Worm (Caenorhabditis elegans): ENCODE data around the gene dyf-19.

The dyf-19 gene

ce11 chrV:19664574-19664973, 39.7 kb downstream of the dyf-19 start:
- 0 out of 2 replicates have a peak, but pooled peaks have one; percentile 24 for TF ChIP-seq ztf-29 (GFP tag; IDR thresholded peaks at IDR 0.05)
- no peak for TF ChIP-seq med-1 (GFP tag; optimal IDR thresholded peaks at IDR 0.05; ENCODE audit: insufficient read depth)

- TF ChIP-seq T22C8.4 (GFP tag; IDR thresholded peaks at IDR 0.05) (no peak), flt-1 (GFP tag; IDR thresholded peaks at IDR 0.05) (no peak), ztf-29 (GFP tag; IDR thresholded peaks at IDR 0.05) (peak; percentile 85; the same call in 1 of the 2 replicates)
Measured at ce11 chrV:19666308-19666707, 41.5 kb downstream of the dyf-19 start.

ce11 chrV:19667716-19668115, 42.9 kb downstream of the dyf-19 start:
- TF ChIP-seq med-1 (GFP tag; optimal IDR thresholded peaks at IDR 0.05; ENCODE audit: insufficient read depth) = no peak
- TF ChIP-seq ref-1 (GFP tag; conservative IDR thresholded peaks at IDR 0.05) = no peak
- no peak for TF ChIP-seq cog-1 (tag; optimal IDR thresholded peaks at IDR 0.05)
- no peak for TF ChIP-seq ztf-29 (GFP tag; IDR thresholded peaks at IDR 0.05)
- TF ChIP-seq klf-2 (GFP tag; conservative IDR thresholded peaks at IDR 0.05) = no peak
- no peak for TF ChIP-seq ztf-23 (GFP tag; IDR thresholded peaks at IDR 0.05)
- TF ChIP-seq tab-1 (GFP tag; IDR thresholded peaks at IDR 0.05) = no peak
- no peak for TF ChIP-seq flt-1 (GFP tag; IDR thresholded peaks at IDR 0.05)
- TF ChIP-seq T22C8.4 (GFP tag; IDR thresholded peaks at IDR 0.05) = no peak

ce11 chrV:19668213-19668612, 43.4 kb downstream of the dyf-19 start:
- TF ChIP-seq tab-1 (GFP tag; IDR thresholded peaks at IDR 0.05) (no peak), flt-1 (GFP tag; IDR thresholded peaks at IDR 0.05) (no peak), ref-1 (GFP tag; conservative IDR thresholded peaks at IDR 0.05) (no peak), ztf-23 (GFP tag; IDR thresholded peaks at IDR 0.05) (no peak), klf-2 (GFP tag; conservative IDR thresholded peaks at IDR 0.05) (no peak), ztf-29 (GFP tag; IDR thresholded peaks at IDR 0.05) (no peak), cog-1 (tag; optimal IDR thresholded peaks at IDR 0.05) (no peak), med-1 (GFP tag; optimal IDR thresholded peaks at IDR 0.05; ENCODE audit: insufficient read depth) (no peak), T22C8.4 (GFP tag; IDR thresholded peaks at IDR 0.05) (no peak)

- TF ChIP-seq cog-1 (tag; optimal IDR thresholded peaks at IDR 0.05) (no peak), T22C8.4 (GFP tag; IDR thresholded peaks at IDR 0.05) (no peak), ztf-29 (GFP tag; IDR thresholded peaks at IDR 0.05) (no peak), ztf-23 (GFP tag; IDR thresholded peaks at IDR 0.05) (no peak), med-1 (GFP tag; optimal IDR thresholded peaks at IDR 0.05; ENCODE audit: insufficient read depth) (no peak)
Measured at ce11 chrV:19669959-19670358, 45.1 kb downstream of the dyf-19 start, which contains the start of gene Y43F8C.11. Gene Y43F8C.11, plus strand, starts transcription at chrV:19670259.

ce11 chrV:19670866-19671265, 46.0 kb downstream of the dyf-19 start:
- TF ChIP-seq ref-1 (GFP tag; conservative IDR thresholded peaks at IDR 0.05) = no peak
- no peak for TF ChIP-seq T22C8.4 (GFP tag; IDR thresholded peaks at IDR 0.05)
- TF ChIP-seq ztf-23 (GFP tag; IDR thresholded peaks at IDR 0.05) = no peak
- no peak for TF ChIP-seq cog-1 (tag; optimal IDR thresholded peaks at IDR 0.05)
- no peak for TF ChIP-seq flt-1 (GFP tag; IDR thresholded peaks at IDR 0.05)
- TF ChIP-seq med-1 (GFP tag; optimal IDR thresholded peaks at IDR 0.05; ENCODE audit: insufficient read depth) = no peak
- no peak for TF ChIP-seq tab-1 (GFP tag; IDR thresholded peaks at IDR 0.05)
- TF ChIP-seq klf-2 (GFP tag; conservative IDR thresholded peaks at IDR 0.05) = no peak
- TF ChIP-seq ztf-29 (GFP tag; IDR thresholded peaks at IDR 0.05) = no peak

ce11 chrV:19671816-19672215, 47.0 kb downstream of the dyf-19 start:
- TF ChIP-seq tab-1 (GFP tag; IDR thresholded peaks at IDR 0.05) = no peak
- TF ChIP-seq klf-2 (GFP tag; conservative IDR thresholded peaks at IDR 0.05) = no peak
- no peak for TF ChIP-seq cog-1 (tag; optimal IDR thresholded peaks at IDR 0.05)
- TF ChIP-seq flt-1 (GFP tag; IDR thresholded peaks at IDR 0.05) = no peak
- TF ChIP-seq med-1 (GFP tag; optimal IDR thresholded peaks at IDR 0.05; ENCODE audit: insufficient read depth) = no peak
- no peak for TF ChIP-seq ztf-29 (GFP tag; IDR thresholded peaks at IDR 0.05)
- TF ChIP-seq T22C8.4 (GFP tag; IDR thresholded peaks at IDR 0.05) = no peak
- no peak for TF ChIP-seq ztf-23 (GFP tag; IDR thresholded peaks at IDR 0.05)
- no peak for TF ChIP-seq ref-1 (GFP tag; conservative IDR thresholded peaks at IDR 0.05)

- TF ChIP-seq flt-1 (GFP tag; IDR thresholded peaks at IDR 0.05) (no peak), ref-1 (GFP tag; conservative IDR thresholded peaks at IDR 0.05) (no peak), cog-1 (tag; optimal IDR thresholded peaks at IDR 0.05) (no peak), ztf-29 (GFP tag; IDR thresholded peaks at IDR 0.05) (no peak), T22C8.4 (GFP tag; IDR thresholded peaks at IDR 0.05) (no peak), tab-1 (GFP tag; IDR thresholded peaks at IDR 0.05) (no peak), klf-2 (GFP tag; conservative IDR thresholded peaks at IDR 0.05) (no peak), med-1 (GFP tag; optimal IDR thresholded peaks at IDR 0.05; ENCODE audit: insufficient read depth) (no peak), ztf-23 (GFP tag; IDR thresholded peaks at IDR 0.05) (no peak)
Measured at ce11 chrV:19672357-19672756, 47.5 kb downstream of the dyf-19 start.

ce11 chrV:19673298-19673903, 48.6 kb downstream of the dyf-19 start:
- no peak for TF ChIP-seq ztf-29 (GFP tag; IDR thresholded peaks at IDR 0.05)
- TF ChIP-seq klf-2 (GFP tag; conservative IDR thresholded peaks at IDR 0.05) = no peak
- TF ChIP-seq med-1 (GFP tag; optimal IDR thresholded peaks at IDR 0.05; ENCODE audit: insufficient read depth) = no peak
- TF ChIP-seq ztf-23 (GFP tag; IDR thresholded peaks at IDR 0.05) = no peak
- TF ChIP-seq ref-1 (GFP tag; conservative IDR thresholded peaks at IDR 0.05) = no peak
- TF ChIP-seq cog-1 (tag; optimal IDR thresholded peaks at IDR 0.05) = no peak
- TF ChIP-seq flt-1 (GFP tag; IDR thresholded peaks at IDR 0.05) = no peak
- no peak for TF ChIP-seq tab-1 (GFP tag; IDR thresholded peaks at IDR 0.05)
- TF ChIP-seq T22C8.4 (GFP tag; IDR thresholded peaks at IDR 0.05) = no peak

ce11 chrV:19674543-19674942, 49.7 kb downstream of the dyf-19 start, which contains the start of gene mrp-7:
Gene mrp-7, plus strand, starts transcription at chrV:19674843.
- TF ChIP-seq klf-2 (GFP tag; conservative IDR thresholded peaks at IDR 0.05) (no peak), ref-1 (GFP tag; conservative IDR thresholded peaks at IDR 0.05) (no peak), ztf-23 (GFP tag; IDR thresholded peaks at IDR 0.05) (no peak), tab-1 (GFP tag; IDR thresholded peaks at IDR 0.05) (no peak), med-1 (GFP tag; optimal IDR thresholded peaks at IDR 0.05; ENCODE audit: insufficient read depth) (no peak), T22C8.4 (GFP tag; IDR thresholded peaks at IDR 0.05) (no peak)

Measured in whole organism, midembryonic.